Fruit fly (Drosophila melanogaster) whole organism, wandering third instar larva: ENCODE data around the gene CG17597.
A peak's percentile ranks its signal among the peaks of the same experiment; 100 is the strongest.

Experiments used
- Abd-B ChIP-seq: fragments of >200 bp; optimal IDR thresholded peaks from 2 replicates; lab custom pipeline; 2017; ENCODE audit warnings: missing biosample characterization, missing genetic modification characterization
- CG32264 ChIP-seq: fragments of 200-800 bp; sonication (Bioruptor generic); optimal IDR thresholded peaks from 2 replicates; lab custom pipeline; 2016; ENCODE audit warnings: missing biosample characterization, missing genetic modification characterization
- CrebA ChIP-seq: fragments of 200-800 bp; sonication (Bioruptor generic); optimal IDR thresholded peaks from 2 replicates; lab custom pipeline; 2016; ENCODE audit warnings: missing biosample characterization, mild to moderate bottlenecking, missing genetic modification characterization, borderline replicate concordance
- Dfd ChIP-seq: fragments of >200 bp; optimal IDR thresholded peaks from 2 replicates; lab custom pipeline; 2017; ENCODE audit warnings: missing biosample characterization, missing genetic modification characterization
- Dif ChIP-seq: fragments of 200-275, 200-300 bp; sonication (Bioruptor generic); optimal IDR thresholded peaks from 2 replicates; lab custom pipeline; 2018; ENCODE audit warnings: missing biosample characterization, missing genetic modification characterization; ENCODE audit not compliant: partially characterized antibody
- GATAd ChIP-seq: sonication (Bioruptor generic); optimal IDR thresholded peaks from 2 replicates; lab custom pipeline; 2016; ENCODE audit warnings: missing biosample characterization, missing genetic modification characterization
- HLH106 ChIP-seq: fragments of 200-800 bp; optimal IDR thresholded peaks from 3 replicates; lab custom pipeline; 2019; ENCODE audit warnings: missing biosample characterization, mild to moderate bottlenecking, missing genetic modification characterization, moderate library complexity
- Hnf4 ChIP-seq: fragments of 200-800 bp; sonication (Bioruptor generic); optimal IDR thresholded peaks from 2 replicates; lab custom pipeline; 2016; ENCODE audit warnings: missing biosample characterization, mild to moderate bottlenecking, missing genetic modification characterization
- Hr78 ChIP-seq: fragments of >200 bp; optimal IDR thresholded peaks from 2 replicates; lab custom pipeline; 2017; ENCODE audit warnings: missing biosample characterization, missing genetic modification characterization
- Hr83 ChIP-seq: fragments of 200-300 bp; sonication (Bioruptor generic); optimal IDR thresholded peaks from 2 replicates; lab custom pipeline; 2016; ENCODE audit warnings: missing biosample characterization, mild to moderate bottlenecking, missing genetic modification characterization, moderate library complexity; ENCODE audit not compliant: poor library complexity, severe bottlenecking
- Jra ChIP-seq: sonication (Bioruptor generic); optimal IDR thresholded peaks from 2 replicates; lab custom pipeline; 2016; ENCODE audit warnings: missing biosample characterization, missing genetic modification characterization
- Mio ChIP-seq: sonication (Bioruptor generic); optimal IDR thresholded peaks from 2 replicates; lab custom pipeline; 2016; ENCODE audit warnings: missing biosample characterization, missing genetic modification characterization
- Myc ChIP-seq: fragments of >200 bp; optimal IDR thresholded peaks from 2 replicates; lab custom pipeline; 2017
- N ChIP-seq: fragments of >200 bp; optimal IDR thresholded peaks from 2 replicates; lab custom pipeline; 2018; ENCODE audit warnings: missing biosample characterization, missing external identifiers, missing genetic modification characterization
- OdsH ChIP-seq: fragments of 200-800 bp; sonication (Bioruptor generic); optimal IDR thresholded peaks from 2 replicates; lab custom pipeline; 2016; ENCODE audit warnings: missing biosample characterization, mild to moderate bottlenecking, missing genetic modification characterization
- Rel ChIP-seq, 2 experiments: fragments of 200-800 bp; sonication (Bioruptor generic) in 1 of 2; optimal IDR thresholded peaks; 2 replicates in 1 of 2; 3 replicates in 1 of 2; lab custom pipeline; 2016 to 2019; ENCODE audit warnings: mild to moderate bottlenecking in 2 of 2, missing biosample characterization in 2 of 2, missing genetic modification characterization in 2 of 2, moderate library complexity in 1 of 2
- Sp1 ChIP-seq: fragments of 200-800 bp; sonication (Bioruptor generic); optimal IDR thresholded peaks from 3 replicates; lab custom pipeline; 2019; ENCODE audit warnings: missing biosample characterization, mild to moderate bottlenecking, missing genetic modification characterization, moderate library complexity
- Vsx2 ChIP-seq: fragments of 200-300, 225-300 bp; sonication (Bioruptor generic); optimal IDR thresholded peaks from 2 replicates; lab custom pipeline; 2018; ENCODE audit warnings: missing biosample characterization, missing genetic modification characterization; ENCODE audit not compliant: partially characterized antibody
- br ChIP-seq: fragments of 200-800 bp; sonication (Bioruptor generic); optimal IDR thresholded peaks from 2 replicates; lab custom pipeline; 2016; ENCODE audit warnings: missing biosample characterization, missing genetic modification characterization
- dl ChIP-seq, 2 experiments: fragments of 175-275, 200-275 bp in 1 of 2; fragments of 200-275 bp in 1 of 2; sonication (Bioruptor generic); optimal IDR thresholded peaks; lab custom pipeline; 2018; ENCODE audit warnings: mild to moderate bottlenecking in 2 of 2, missing biosample characterization in 2 of 2, missing genetic modification characterization in 2 of 2, moderate library complexity in 2 of 2; ENCODE audit not compliant: partially characterized antibody in 2 of 2, insufficient read depth in 1 of 2
- dmrt93B ChIP-seq: fragments of 200-800 bp; sonication (Bioruptor generic); optimal IDR thresholded peaks from 2 replicates; lab custom pipeline; 2018; ENCODE audit warnings: missing biosample characterization, mild to moderate bottlenecking, missing genetic modification characterization
- dsf ChIP-seq: sonication (Bioruptor generic); optimal IDR thresholded peaks from 2 replicates; lab custom pipeline; 2016; ENCODE audit warnings: missing biosample characterization, missing genetic modification characterization, borderline replicate concordance
- ey ChIP-seq: fragments of 200-800 bp; sonication (Bioruptor generic); optimal IDR thresholded peaks from 2 replicates; lab custom pipeline; 2016; ENCODE audit warnings: missing biosample characterization, missing genetic modification characterization
- foxo ChIP-seq, 2 experiments: fragments of 200-800 bp; sonication (Bioruptor generic); optimal IDR thresholded peaks; 2 replicates in 1 of 2; 3 replicates in 1 of 2; lab custom pipeline; 2016 to 2017; ENCODE audit warnings: missing biosample characterization in 2 of 2, missing genetic modification characterization in 2 of 2
- fru ChIP-seq: fragments of 200-800 bp; sonication (Bioruptor generic); optimal IDR thresholded peaks from 3 replicates; lab custom pipeline; 2016; ENCODE audit warnings: missing biosample characterization, mild to moderate bottlenecking, missing genetic modification characterization
- h ChIP-seq: fragments of 200-800 bp; sonication (Bioruptor generic); optimal IDR thresholded peaks from 3 replicates; lab custom pipeline; 2016; ENCODE audit warnings: missing biosample characterization, mild to moderate bottlenecking, missing genetic modification characterization
- jim ChIP-seq: fragments of 175-275, 200-325 bp; sonication (Bioruptor generic); optimal IDR thresholded peaks from 2 replicates; lab custom pipeline; 2016; ENCODE audit warnings: missing biosample characterization, mild to moderate bottlenecking, missing genetic modification characterization
- lola ChIP-seq: fragments of >200 bp; optimal IDR thresholded peaks from 2 replicates; lab custom pipeline; 2017; ENCODE audit warnings: missing biosample characterization, missing genetic modification characterization
- pan ChIP-seq: fragments of >200 bp; optimal IDR thresholded peaks from 2 replicates; lab custom pipeline; 2017
- psq ChIP-seq: fragments of 200-800 bp; sonication (Bioruptor generic); optimal IDR thresholded peaks from 3 replicates; lab custom pipeline; 2017; ENCODE audit warnings: missing biosample characterization, mild to moderate bottlenecking, missing genetic modification characterization, moderate library complexity
- rgr ChIP-seq: fragments of 200-800 bp; sonication (Bioruptor generic); optimal IDR thresholded peaks from 3 replicates; lab custom pipeline; 2016; ENCODE audit warnings: missing biosample characterization, mild to moderate bottlenecking, missing genetic modification characterization
- tai ChIP-seq: sonication (Bioruptor generic); optimal IDR thresholded peaks from 2 replicates; lab custom pipeline; 2016; ENCODE audit warnings: missing biosample characterization, missing genetic modification characterization
- woc ChIP-seq: sonication (Bioruptor generic); optimal IDR thresholded peaks from 2 replicates; lab custom pipeline; 2016; ENCODE audit warnings: missing biosample characterization, mild to moderate bottlenecking, missing genetic modification characterization

CG17597 gene

DNA sequence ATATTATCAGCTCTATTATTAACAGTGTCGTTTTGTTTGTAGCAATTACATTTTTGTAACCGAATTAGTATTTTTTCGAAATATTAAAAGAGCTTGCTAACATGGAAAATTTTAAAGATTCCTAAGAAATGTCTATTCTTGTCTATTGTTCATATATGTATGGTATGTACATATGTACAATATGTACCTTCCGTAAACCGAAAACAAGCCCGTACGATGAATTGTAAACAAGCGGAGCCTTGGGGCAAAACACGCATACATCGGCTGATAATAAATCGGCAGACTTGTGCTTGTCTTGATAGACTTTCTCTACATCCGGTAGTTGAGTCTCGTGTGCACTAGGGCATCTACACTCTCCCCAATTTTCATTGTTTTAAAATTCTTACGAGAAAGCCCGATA lies 8.1 kb downstream of the CG17597 start:
- TF ChIP-seq dl (GFP tag; optimal IDR thresholded peaks at IDR 0.05; lab: Kevin White, UChicago; ENCODE audit: insufficient read depth in 1 of 2, partially characterized antibody in 2 of 2) (no peak), HLH106 (tag; lab: Kevin White, UChicago) (no peak), Sp1 (GFP tag; lab: Kevin White, UChicago) (no peak), ey (GFP tag; lab: Kevin White, UChicago) (no peak), lola (no peak), Hr83 (GFP tag; lab: Kevin White, UChicago) (no peak), CrebA (no peak), dsf (no peak), fru (GFP tag; lab: Kevin White, UChicago) (no peak), Abd-B (no peak), Jra (GFP tag; lab: Kevin White, UChicago) (no peak), woc (GFP tag; lab: Kevin White, UChicago) (no peak), foxo (GFP tag; optimal IDR thresholded peaks at IDR 0.05; lab: Kevin White, UChicago) (no peak), Hnf4 (GFP tag; lab: Kevin White, UChicago) (no peak), Dif (GFP tag; lab: Kevin White, UChicago) (no peak), psq (GFP tag; lab: Kevin White, UChicago) (no peak), dmrt93B (GFP tag; lab: Kevin White, UChicago) (no peak)
- TF ChIP-seq, all 38 proteins: peak for 0

- no peak for TF ChIP-seq CG32264 (GFP tag; lab: Kevin White, UChicago)
- TF ChIP-seq Dif (GFP tag; lab: Kevin White, UChicago) = no peak
- TF ChIP-seq Hnf4 (GFP tag; lab: Kevin White, UChicago) = no peak
- TF ChIP-seq CrebA = no peak
- TF ChIP-seq woc (GFP tag; lab: Kevin White, UChicago) = no peak
- no peak for TF ChIP-seq Vsx2 (GFP tag; lab: Kevin White, UChicago)
- no peak for TF ChIP-seq tai (GFP tag; lab: Kevin White, UChicago)
- TF ChIP-seq h (GFP tag; lab: Kevin White, UChicago) = no peak
- TF ChIP-seq Mio = no peak
- TF ChIP-seq HLH106 (tag; lab: Kevin White, UChicago) = no peak
- no peak for TF ChIP-seq fru (GFP tag; lab: Kevin White, UChicago)
- TF ChIP-seq ey (GFP tag; lab: Kevin White, UChicago) = no peak
- no peak for TF ChIP-seq Hr78 (GFP tag; lab: Kevin White, UChicago)
- TF ChIP-seq Dfd = no peak
Measured at dm6 chr2L:18819044-18819443, 11.9 kb downstream of the CG17597 start, which contains the start of gene Ugt36F1. Gene Ugt36F1, plus strand, starts transcription at chr2L:18819344.

- TF ChIP-seq Myc = peak; percentile 64
- no peak for TF ChIP-seq Rel (GFP tag; optimal IDR thresholded peaks at IDR 0.05; lab: Kevin White, UChicago)
- no peak for TF ChIP-seq Rel (tag; optimal IDR thresholded peaks at IDR 0.05; lab: Kevin White, UChicago)
Measured at dm6 chr2L:18818397-18818796, 12.6 kb downstream of the CG17597 start.

dm6 chr2L:18815194-18815593 lies 15.8 kb downstream of the CG17597 start:
- TF ChIP-seq fru (GFP tag; lab: Kevin White, UChicago) (no peak), ey (GFP tag; lab: Kevin White, UChicago) (no peak), Hr78 (GFP tag; lab: Kevin White, UChicago) (no peak), GATAd (GFP tag; lab: Kevin White, UChicago) (no peak), N (GFP tag; lab: Kevin White, UChicago) (no peak), tai (GFP tag; lab: Kevin White, UChicago) (no peak), woc (GFP tag; lab: Kevin White, UChicago) (no peak), pan (no peak), HLH106 (tag; lab: Kevin White, UChicago) (no peak), Vsx2 (GFP tag; lab: Kevin White, UChicago) (no peak), CrebA (no peak), Dfd (no peak), OdsH (no peak), foxo (GFP tag; optimal IDR thresholded peaks at IDR 0.05; lab: Kevin White, UChicago) (no peak), jim (no peak)

DNA sequence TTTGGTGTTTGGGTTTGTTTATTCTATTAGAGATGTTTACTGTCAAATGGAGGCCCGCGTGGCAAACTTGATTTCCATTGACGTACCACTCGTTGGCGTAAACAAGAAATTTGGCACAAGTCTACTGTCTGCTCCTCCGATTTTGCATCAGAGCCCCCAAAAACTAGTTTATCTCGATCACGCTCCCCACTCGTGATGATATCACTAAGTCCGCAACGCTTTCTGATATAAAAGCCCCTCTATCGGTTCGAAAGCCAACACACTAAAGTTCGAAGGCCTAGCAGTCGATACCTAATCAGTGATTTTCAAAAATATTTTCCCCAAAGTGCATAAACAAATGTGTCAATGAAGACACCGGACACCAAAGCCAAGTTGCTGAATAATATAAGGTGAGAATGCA lies 18.2 kb downstream of the CG17597 start:
- TF ChIP-seq Hr83 (GFP tag; lab: Kevin White, UChicago) = no peak
- no peak for TF ChIP-seq br
- no peak for TF ChIP-seq rgr (GFP tag; lab: Kevin White, UChicago)
- TF ChIP-seq ey (GFP tag; lab: Kevin White, UChicago) = no peak
- no peak for TF ChIP-seq OdsH
- TF ChIP-seq, all 38 proteins: peak for 0
